Fruit fly (Drosophila melanogaster) whole organism, embryonic: ENCODE results near the gene Dhc64C.

Experiments used
- CG10321 ChIP-seq: fragments of 200-800 bp; sonication (Bioruptor generic); IDR thresholded peaks from 2 replicates; pipeline ENCODE4 v1.3.6; 2022; ENCODE audit warnings: missing biosample characterization, missing genetic modification characterization
- CG11247 ChIP-seq: fragments of 200-800 bp; sonication (Bioruptor generic); IDR thresholded peaks from 2 replicates; pipeline ENCODE4 v1.3.6; 2022; ENCODE audit warnings: missing biosample characterization, missing genetic modification characterization
- CG12744 ChIP-seq: fragments of 200-800 bp; sonication (Bioruptor generic); optimal IDR thresholded peaks from 2 replicates; lab custom pipeline; 2016; ENCODE audit warnings: missing biosample characterization, missing genetic modification characterization
- CG30020 ChIP-seq: fragments of 200-800 bp; optimal IDR thresholded peaks from 2 replicates; lab custom pipeline; 2019; ENCODE audit warnings: missing biosample characterization, mild to moderate bottlenecking, missing genetic modification characterization, moderate library complexity
- CG3163 ChIP-seq: fragments of 200-800 bp; sonication (Bioruptor generic); optimal IDR thresholded peaks from 3 replicates; lab custom pipeline; 2016; ENCODE audit warnings: missing biosample characterization, missing genetic modification characterization
- CG33557 ChIP-seq: fragments of 200-800 bp; sonication (Bioruptor generic); optimal IDR thresholded peaks from 2 replicates; lab custom pipeline; 2019; ENCODE audit warnings: missing biosample characterization, mild to moderate bottlenecking, missing genetic modification characterization, moderate library complexity
- CG34224 ChIP-seq: fragments of 200-800 bp; sonication (Bioruptor generic); IDR thresholded peaks from 3 replicates; pipeline ENCODE4 v1.3.6; 2022; ENCODE audit warnings: missing biosample characterization, missing genetic modification characterization; ENCODE audit not compliant: partially characterized antibody
- CG3726 ChIP-seq: fragments of 200-800 bp; sonication (Bioruptor generic); IDR thresholded peaks from 3 replicates; pipeline ENCODE4, ENCODE4 v1.3.6; 2022; ENCODE audit warnings: missing biosample characterization, missing genetic modification characterization
- CG6689 ChIP-seq: fragments of 200-800 bp; sonication (Bioruptor generic); IDR thresholded peaks from 2 replicates; pipeline ENCODE4 v1.3.6; 2022; ENCODE audit warnings: missing biosample characterization, missing genetic modification characterization
- CTCF ChIP-seq: fragments of 200-800 bp; sonication (Bioruptor generic); optimal IDR thresholded peaks from 2 replicates; lab custom pipeline; 2017; ENCODE audit warnings: missing biosample characterization, mild to moderate bottlenecking, missing genetic modification characterization, moderate library complexity
- Camta ChIP-seq: fragments of 200-800 bp; sonication (Bioruptor generic); optimal IDR thresholded peaks from 2 replicates; lab custom pipeline; 2016; ENCODE audit warnings: missing biosample characterization, missing genetic modification characterization
- Fer1 ChIP-seq: fragments of 200-800 bp; sonication (Bioruptor generic); optimal IDR thresholded peaks from 2 replicates; lab custom pipeline; 2017; ENCODE audit warnings: missing biosample characterization, mild to moderate bottlenecking, missing genetic modification characterization
- cad ChIP-seq: fragments of >200 bp; optimal IDR thresholded peaks from 2 replicates; lab custom pipeline; 2017; ENCODE audit warnings: missing biosample characterization, missing genetic modification characterization
- ewg ChIP-seq: fragments of 200-800 bp; sonication (Bioruptor generic); optimal IDR thresholded peaks from 3 replicates; lab custom pipeline; 2017; ENCODE audit warnings: mild to moderate bottlenecking, missing biosample characterization, missing genetic modification reagents, missing genetic modification characterization
- fd96Cb ChIP-seq: fragments of 200-800 bp; sonication (Bioruptor generic); optimal IDR thresholded peaks from 2 replicates; lab custom pipeline; 2018; ENCODE audit warnings: missing biosample characterization, mild to moderate bottlenecking, missing genetic modification characterization, moderate library complexity
- ftz-f1 ChIP-seq: fragments of 200-800 bp; sonication (Bioruptor generic); optimal IDR thresholded peaks from 2 replicates; lab custom pipeline; 2016; ENCODE audit warnings: missing biosample characterization, missing genetic modification characterization
- gfzf ChIP-seq: fragments of 200-800 bp; sonication (Bioruptor generic); optimal IDR thresholded peaks from 2 replicates; lab custom pipeline; 2016; ENCODE audit warnings: missing biosample characterization, mild to moderate bottlenecking, missing genetic modification characterization, moderate library complexity
- onecut ChIP-seq: fragments of 200-800 bp; sonication (Bioruptor generic); IDR thresholded peaks from 2 replicates; pipeline ENCODE4 v1.3.6; 2022; ENCODE audit warnings: missing biosample characterization, missing genetic modification characterization
- stc ChIP-seq: fragments of 200-800 bp; sonication (Bioruptor generic); IDR thresholded peaks from 2 replicates; pipeline ENCODE4 v1.3.6; 2022; ENCODE audit warnings: missing biosample characterization, missing genetic modification characterization
- tll ChIP-seq, 2 experiments: fragments of 200-800 bp in 1 of 2; fragments of >200 bp in 1 of 2; sonication (Bioruptor generic) in 1 of 2; optimal IDR thresholded peaks; 2 replicates each; lab custom pipeline; 2017 to 2019; ENCODE audit warnings: missing biosample characterization in 2 of 2, missing genetic modification characterization in 2 of 2, mild to moderate bottlenecking in 1 of 2, moderate library complexity in 1 of 2
- wdn ChIP-seq: fragments of 200-800 bp; sonication (Bioruptor generic); IDR thresholded peaks from 2 replicates; pipeline ENCODE4 v1.3.6; 2022; ENCODE audit warnings: missing biosample characterization, missing genetic modification characterization

The Dhc64C gene

dm6 chr3L:4800641-4801040 lies 24.8 kb downstream of the Dhc64C start (continued):
- TF ChIP-seq Fer1 (GFP tag; lab: Kevin White, UChicago) (no peak), onecut (GFP tag; lab: Robert Waterston, UW) (peak; percentile 16; the same call in 1 of the 2 replicates), CG3163 (GFP tag; lab: Kevin White, UChicago) (peak; percentile 59), fd96Cb (tag; lab: Kevin White, UChicago) (no peak), ewg (GFP tag; lab: Kevin White, UChicago) (peak; percentile 62), CG3726 (GFP tag; lab: Robert Waterston, UW) (no peak)
- TF ChIP-seq, all 482 proteins: peak for 10

dm6 chr3L:4776432-4776831 lies 49.1 kb downstream of the Dhc64C start:
- peak; percentile 65 for TF ChIP-seq CTCF (GFP tag; lab: Kevin White, UChicago)
- TF ChIP-seq CG34224 (GFP tag; lab: Robert Waterston, UW): no peak

dm6 chr3L:4757583-4757982 lies 67.9 kb downstream of the Dhc64C start, which contains the start of gene CG13711:
Gene CG13711, plus strand, starts transcription at chr3L:4757883.
- no peak for TF ChIP-seq CG33557
- TF ChIP-seq CG11247 (GFP tag; lab: Robert Waterston, UW): no peak
- TF ChIP-seq CG12744 (GFP tag; lab: Kevin White, UChicago): no peak
- TF ChIP-seq ftz-f1 (GFP tag; lab: Kevin White, UChicago): no peak
- TF ChIP-seq CG10321 (GFP tag; lab: Robert Waterston, UW): no peak
- TF ChIP-seq Camta: no peak
- TF ChIP-seq tll (GFP tag; optimal IDR thresholded peaks at IDR 0.05; lab: Kevin White, UChicago): peak in 1 of 2 experiments; percentile 69
- TF ChIP-seq CG6689: no peak
- no peak for TF ChIP-seq gfzf (GFP tag; lab: Kevin White, UChicago)
- TF ChIP-seq cad: peak; percentile 74
- TF ChIP-seq stc (GFP tag; lab: Robert Waterston, UW): no peak
- TF ChIP-seq CG30020 (tag; lab: Kevin White, UChicago): no peak
- no peak for TF ChIP-seq wdn (GFP tag; lab: Robert Waterston, UW)
